Fruit fly (Drosophila melanogaster) whole organism: ENCODE data around the gene CG11619.

Source experiments
- CG8478 ChIP-seq: fragments of >200 bp; optimal IDR thresholded peaks from 2 replicates; lab custom pipeline; 2018; ENCODE audit warnings: inconsistent platforms
- Dll ChIP-seq: fragments of >200 bp; optimal IDR thresholded peaks from 2 replicates; lab custom pipeline; 2017
- EcR ChIP-seq, 2 experiments: fragments of >200 bp; optimal IDR thresholded peaks; 2 replicates each; lab custom pipeline; 2017; ENCODE audit warnings: missing biosample characterization in 2 of 2, missing genetic modification characterization in 2 of 2, missing genetic modification reagents in 2 of 2
- pan ChIP-seq: fragments of >200 bp; optimal IDR thresholded peaks from 2 replicates; lab custom pipeline; 2017
- psq ChIP-seq: fragments of >200 bp; optimal IDR thresholded peaks from 2 replicates; lab custom pipeline; 2017
- usp ChIP-seq: fragments of >200 bp; optimal IDR thresholded peaks from 2 replicates; lab custom pipeline; 2017; ENCODE audit warnings: missing biosample characterization, missing genetic modification characterization, mixed read lengths

- TF ChIP-seq usp (GFP tag; lab: Kevin White, UChicago) (no peak), psq (lab: Kevin White, UChicago) (no peak), pan (no peak), CG8478 (lab: Kevin White, UChicago) (no peak), EcR (GFP tag; optimal IDR thresholded peaks at IDR 0.05; lab: Kevin White, UChicago) (no peak), Dll (lab: Kevin White, UChicago) (no peak)
These were observed 32.3 kb upstream of the CG11619 start for dm6 chr3L:19020467-19020866.
